Worm (Caenorhabditis elegans) whole organism, L1 larva: ENCODE data around the gene arl-3.

Source experiments
- ceh-82 ChIP-seq, 3 experiments: fragments of 150-350 bp in 1 of 3; sonication (generic microtip) in 2 of 3; optimal IDR thresholded peaks; 2 replicates each; lab custom pipeline; 2014 to 2017; ENCODE audit warnings: missing biosample characterization in 3 of 3, missing genetic modification characterization in 3 of 3
- fos-1 ChIP-seq: fragments of 150-350 bp; optimal IDR thresholded peaks from 2 replicates; lab custom pipeline; 2014; ENCODE audit warnings: missing biosample characterization, missing genetic modification characterization
- nhr-77 ChIP-seq: fragments of 150-350 bp; optimal IDR thresholded peaks from 2 replicates; lab custom pipeline; 2014; ENCODE audit warnings: missing biosample characterization, missing genetic modification characterization
- rnt-1 ChIP-seq: sonication (generic microtip); optimal IDR thresholded peaks from 2 replicates; lab custom pipeline; 2016; ENCODE audit warnings: mild to moderate bottlenecking, missing genetic modification characterization, moderate library complexity, missing compliant biosample characterization

DNA sequence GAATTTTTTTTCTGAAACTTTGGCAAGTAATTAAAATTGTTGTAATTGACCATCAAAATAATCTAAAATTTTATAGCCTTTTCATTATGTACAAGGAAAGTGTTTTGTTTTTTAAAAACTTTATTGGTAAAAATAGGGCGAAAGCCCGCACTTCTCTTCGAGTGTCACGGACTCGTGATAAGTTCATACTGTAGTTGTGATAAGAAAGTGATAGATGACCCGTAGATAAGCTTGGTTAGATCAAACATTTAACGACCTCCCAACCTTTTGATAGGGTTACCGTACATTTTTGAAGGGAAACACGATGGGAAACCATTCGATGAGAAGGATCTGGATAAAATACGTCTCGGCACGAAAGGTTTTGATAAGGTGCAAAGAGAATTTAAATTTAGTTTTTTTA lies 10.1 kb downstream of the arl-3 start:
- TF ChIP-seq fos-1 (no peak), rnt-1 (tag; lab: Kevin White, UChicago) (no peak), nhr-77 (tag; lab: Kevin White, UChicago) (no peak), ceh-82 (tag; optimal IDR thresholded peaks at IDR 0.05; lab: Kevin White, UChicago) (no peak)
